Worm (Caenorhabditis elegans) whole organism, L2 larva: Measurements from ENCODE around the gene F53H2.1.

Experiments
- C34F6.9 ChIP-seq: fragments of 150-350 bp; optimal IDR thresholded peaks from 2 replicates; lab custom pipeline; 2014; ENCODE audit warnings: missing biosample characterization, missing genetic modification characterization
- F13H6.1 ChIP-seq: sonication (generic microtip); optimal IDR thresholded peaks from 2 replicates; lab custom pipeline; 2016; ENCODE audit warnings: missing genetic modification characterization, missing compliant biosample characterization
- R02D3.7 ChIP-seq: fragments of 150-350 bp; optimal IDR thresholded peaks from 2 replicates; lab custom pipeline; 2014; ENCODE audit warnings: missing biosample characterization, missing genetic modification characterization
- Y55F3AM.14 ChIP-seq: fragments of 200-800 bp; sonication (Bioruptor generic); optimal IDR thresholded peaks from 2 replicates; lab custom pipeline; 2018; ENCODE audit warnings: mild to moderate bottlenecking, missing genetic modification characterization, missing compliant biosample characterization
- ZK546.5 ChIP-seq: sonication (generic microtip); optimal IDR thresholded peaks from 2 replicates; lab custom pipeline; 2017; ENCODE audit warnings: missing biosample characterization, missing genetic modification characterization
- ama-1 ChIP-seq: fragments of 150-350 bp; optimal IDR thresholded peaks from 2 replicates; lab custom pipeline; 2018; ENCODE audit warnings: inconsistent platforms
- blmp-1 ChIP-seq: sonication (generic microtip); optimal IDR thresholded peaks from 2 replicates; lab custom pipeline; 2017; ENCODE audit warnings: missing genetic modification characterization, mild to moderate bottlenecking, missing compliant biosample characterization, antibody characterized with exemption, moderate library complexity; ENCODE audit not compliant: insufficient read depth
- ceh-16 ChIP-seq: fragments of 150-350 bp; optimal IDR thresholded peaks from 2 replicates; lab custom pipeline; 2014; ENCODE audit warnings: missing biosample characterization, missing genetic modification characterization
- ceh-82 ChIP-seq: fragments of 150-350 bp; optimal IDR thresholded peaks from 2 replicates; lab custom pipeline; 2014; ENCODE audit warnings: missing biosample characterization, missing genetic modification characterization
- crh-2 ChIP-seq: sonication (generic microtip); optimal IDR thresholded peaks from 2 replicates; lab custom pipeline; 2017; ENCODE audit warnings: missing biosample characterization, missing genetic modification characterization
- egl-27 ChIP-seq: sonication (generic microtip); optimal IDR thresholded peaks from 3 replicates; lab custom pipeline; 2017; ENCODE audit warnings: missing biosample characterization, missing genetic modification reagents, missing genetic modification characterization
- fos-1 ChIP-seq: fragments of 150-350 bp; optimal IDR thresholded peaks from 2 replicates; lab custom pipeline; 2014; ENCODE audit warnings: missing biosample characterization, missing genetic modification characterization
- gmeb-1 ChIP-seq: fragments of 150-350 bp; optimal IDR thresholded peaks from 2 replicates; lab custom pipeline; 2014; ENCODE audit warnings: missing biosample characterization, missing genetic modification characterization
- lin-11 ChIP-seq: fragments of 150-350 bp; sonication (generic microtip); optimal IDR thresholded peaks from 2 replicates; lab custom pipeline; 2014; ENCODE audit warnings: missing biosample characterization, missing genetic modification characterization, inconsistent platforms, mixed read lengths
- lin-39 ChIP-seq: fragments of 150-350 bp; optimal IDR thresholded peaks from 2 replicates; lab custom pipeline; 2014; ENCODE audit warnings: missing biosample characterization, missing genetic modification reagents, missing genetic modification characterization
- lsy-2 ChIP-seq, 2 experiments: fragments of 150-350 bp in 1 of 2; sonication (generic microtip) in 1 of 2; optimal IDR thresholded peaks; 2 replicates each; lab custom pipeline; 2014 to 2017; ENCODE audit warnings: missing biosample characterization in 2 of 2, missing genetic modification characterization in 2 of 2
- mab-5 ChIP-seq: fragments of 150-350 bp; optimal IDR thresholded peaks from 2 replicates; lab custom pipeline; 2014; ENCODE audit warnings: missing biosample characterization, missing genetic modification characterization
- mbf-1 ChIP-seq: sonication (generic microtip); optimal IDR thresholded peaks from 2 replicates; lab custom pipeline; 2017; ENCODE audit warnings: missing biosample characterization, missing genetic modification characterization
- mdl-1 ChIP-seq, 2 experiments: fragments of 150-350 bp in 1 of 2; sonication (generic microtip) in 1 of 2; optimal IDR thresholded peaks; 2 replicates each; lab custom pipeline; 2017; ENCODE audit warnings: missing biosample characterization in 2 of 2, missing genetic modification characterization in 2 of 2
- nhr-10 ChIP-seq: sonication (generic microtip); optimal IDR thresholded peaks from 2 replicates; lab custom pipeline; 2017; ENCODE audit warnings: missing biosample characterization, missing genetic modification characterization
- nhr-12 ChIP-seq: fragments of 150-350 bp; optimal IDR thresholded peaks from 2 replicates; lab custom pipeline; 2014; ENCODE audit warnings: missing biosample characterization, missing genetic modification characterization
- nhr-129 ChIP-seq: fragments of 150-350 bp; optimal IDR thresholded peaks from 2 replicates; lab custom pipeline; 2014; ENCODE audit warnings: missing biosample characterization, missing genetic modification characterization
- nhr-21 ChIP-seq: fragments of 150-350 bp; optimal IDR thresholded peaks from 2 replicates; lab custom pipeline; 2014; ENCODE audit warnings: missing biosample characterization, missing genetic modification characterization
- nhr-25 ChIP-seq: fragments of 150-350 bp; sonication (generic microtip); optimal IDR thresholded peaks from 3 replicates; lab custom pipeline; 2014; ENCODE audit warnings: missing biosample characterization, missing genetic modification characterization
- nhr-6 ChIP-seq: fragments of 150-350 bp; optimal IDR thresholded peaks from 2 replicates; lab custom pipeline; 2014; ENCODE audit warnings: missing biosample characterization, missing genetic modification characterization
- peb-1 ChIP-seq: fragments of 150-350 bp; optimal IDR thresholded peaks from 2 replicates; lab custom pipeline; 2014; ENCODE audit warnings: missing biosample characterization, missing genetic modification characterization
- sem-4 ChIP-seq: fragments of 150-350 bp; optimal IDR thresholded peaks from 2 replicates; lab custom pipeline; 2014; ENCODE audit warnings: missing biosample characterization, missing genetic modification reagents, missing genetic modification characterization
- skn-1 ChIP-seq: sonication (generic microtip); optimal IDR thresholded peaks from 2 replicates; lab custom pipeline; 2017; ENCODE audit warnings: missing biosample characterization, missing genetic modification characterization
- sma-3 ChIP-seq: sonication (generic microtip); optimal IDR thresholded peaks from 2 replicates; lab custom pipeline; 2016; ENCODE audit warnings: missing genetic modification reagents, missing genetic modification characterization, missing compliant biosample characterization
- sma-9 ChIP-seq, 2 experiments: fragments of 150-350 bp in 1 of 2; sonication (generic microtip) in 1 of 2; optimal IDR thresholded peaks; 2 replicates each; lab custom pipeline; 2014 to 2016; ENCODE audit warnings: missing genetic modification characterization in 2 of 2, mild to moderate bottlenecking in 1 of 2, missing biosample characterization in 1 of 2, missing compliant biosample characterization in 1 of 2, missing genetic modification reagents in 1 of 2, moderate library complexity in 1 of 2
- snpc-4 ChIP-seq: fragments of 150-350 bp; optimal IDR thresholded peaks from 2 replicates; lab custom pipeline; 2014; ENCODE audit warnings: missing biosample characterization, missing genetic modification characterization
- unc-55 ChIP-seq: fragments of 150-350 bp; sonication (generic microtip); optimal IDR thresholded peaks from 3 replicates; lab custom pipeline; 2014; ENCODE audit warnings: missing biosample characterization, missing genetic modification reagents, missing genetic modification characterization
- unc-62 ChIP-seq: fragments of 150-350 bp; optimal IDR thresholded peaks from 2 replicates; lab custom pipeline; 2014; ENCODE audit warnings: missing biosample characterization, missing genetic modification reagents, missing genetic modification characterization
- ztf-1 ChIP-seq: fragments of 200-800 bp; sonication (Bioruptor generic); conservative IDR thresholded peaks from 2 replicates; pipeline ENCODE4 v1.3.6; 2022; ENCODE audit warnings: missing genetic modification characterization, missing compliant biosample characterization
- ztf-11 ChIP-seq: sonication (generic microtip); optimal IDR thresholded peaks from 2 replicates; lab custom pipeline; 2017; ENCODE audit warnings: missing biosample characterization, missing genetic modification characterization
- ztf-4 ChIP-seq: fragments of 150-350 bp; optimal IDR thresholded peaks from 2 replicates; lab custom pipeline; 2014; ENCODE audit warnings: missing biosample characterization, missing genetic modification characterization

Gene F53H2.1

ce11 chrV:20409016-20409415, 21.5 kb downstream of the F53H2.1 start:
- TF ChIP-seq C34F6.9 (tag; lab: Kevin White, UChicago), result no peak
- no peak for TF ChIP-seq nhr-12 (tag; lab: Kevin White, UChicago)
- TF ChIP-seq lin-39 (tag; lab: Kevin White, UChicago), result no peak
- TF ChIP-seq Y55F3AM.14, result no peak
- TF ChIP-seq, all 48 proteins: peak for 0

- TF ChIP-seq fos-1 (tag; lab: Kevin White, UChicago) (no peak), sma-3 (no peak), mab-5 (no peak), lin-11 (tag; lab: Kevin White, UChicago) (no peak), nhr-6 (tag; lab: Kevin White, UChicago) (no peak), snpc-4 (no peak), R02D3.7 (no peak), ceh-82 (no peak), sma-9 (GFP tag; optimal IDR thresholded peaks at IDR 0.05; lab: Kevin White, UChicago) (no peak), sma-9 (tag; optimal IDR thresholded peaks at IDR 0.05; lab: Kevin White, UChicago) (no peak), nhr-129 (no peak), mdl-1 (tag; optimal IDR thresholded peaks at IDR 0.05; lab: Kevin White, UChicago) (no peak), nhr-25 (tag; lab: Kevin White, UChicago) (no peak)
Measured at ce11 chrV:20410285-20410684, 22.8 kb downstream of the F53H2.1 start.

ce11 chrV:20411659-20412058, 24.1 kb downstream of the F53H2.1 start, which contains the start of gene F53H2.3:
F53H2.3 (minus strand) TSS chrV:20411759.
- TF ChIP-seq lin-39 (tag; lab: Kevin White, UChicago) (no peak), ztf-11 (tag; lab: Kevin White, UChicago) (no peak), skn-1 (tag; lab: Kevin White, UChicago) (no peak), Y55F3AM.14 (no peak), sem-4 (tag; lab: Kevin White, UChicago) (no peak), peb-1 (tag; lab: Kevin White, UChicago) (no peak), nhr-10 (tag; lab: Kevin White, UChicago) (no peak), blmp-1 (tag; lab: Kevin White, UChicago) (no peak)

DNA sequence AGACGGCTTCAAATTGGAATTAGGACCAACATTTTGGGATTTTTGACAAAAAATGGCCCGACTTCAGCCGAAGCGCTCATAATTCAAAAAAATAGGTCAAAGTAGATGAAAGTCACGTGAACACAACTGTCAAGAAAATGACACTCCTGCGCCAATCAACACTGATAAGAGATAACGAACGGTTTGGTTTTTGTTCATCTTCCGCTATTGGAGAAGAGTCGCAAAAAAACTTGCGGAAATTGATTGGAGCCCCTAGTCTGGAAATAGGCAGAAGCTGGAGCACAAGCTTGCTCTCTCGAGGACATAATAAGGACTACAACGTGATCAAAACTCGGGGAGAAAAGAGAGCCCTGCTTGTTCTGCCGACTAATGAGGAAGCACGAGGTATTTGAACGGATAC, 24.7 kb downstream of the F53H2.1 start:
- TF ChIP-seq nhr-10 (tag; lab: Kevin White, UChicago) (no peak), sma-9 (GFP tag; optimal IDR thresholded peaks at IDR 0.05; lab: Kevin White, UChicago) (peak; percentile 72), sma-9 (tag; optimal IDR thresholded peaks at IDR 0.05; lab: Kevin White, UChicago) (no peak), fos-1 (tag; lab: Kevin White, UChicago) (peak; percentile 84), nhr-12 (tag; lab: Kevin White, UChicago) (no peak), unc-62 (GFP tag; lab: Kevin White, UChicago) (no peak), sma-3 (peak; percentile 28), nhr-21 (peak; percentile 28)

- TF ChIP-seq crh-2 (tag; lab: Kevin White, UChicago) (peak; percentile 40), ZK546.5 (tag; lab: Kevin White, UChicago) (no peak), blmp-1 (tag; lab: Kevin White, UChicago) (no peak), ztf-4 (tag; lab: Kevin White, UChicago) (no peak), egl-27 (tag; lab: Kevin White, UChicago) (no peak), lsy-2 (tag; optimal IDR thresholded peaks at IDR 0.05; lab: Kevin White, UChicago) (no peak), skn-1 (tag; lab: Kevin White, UChicago) (no peak), sma-3 (no peak), ama-1 (lab: Kevin White, UChicago) (no peak), sma-9 (GFP tag; optimal IDR thresholded peaks at IDR 0.05; lab: Kevin White, UChicago) (peak; percentile 80), sma-9 (tag; optimal IDR thresholded peaks at IDR 0.05; lab: Kevin White, UChicago) (no peak), F13H6.1 (tag; lab: Kevin White, UChicago) (peak; percentile 28), lin-39 (tag; lab: Kevin White, UChicago) (no peak), fos-1 (tag; lab: Kevin White, UChicago) (peak; percentile 95), lin-11 (tag; lab: Kevin White, UChicago) (no peak), mdl-1 (tag; optimal IDR thresholded peaks at IDR 0.05; lab: Kevin White, UChicago) (peak in 1 of 2 experiments; percentile 0), ceh-16 (tag; lab: Kevin White, UChicago) (no peak), ztf-1 (GFP tag; lab: Robert Waterston, UW) (no peak), nhr-129 (peak; percentile 37), unc-55 (GFP tag; lab: Kevin White, UChicago) (no peak), gmeb-1 (peak; percentile 43), nhr-21 (peak; percentile 28), mbf-1 (tag; lab: Kevin White, UChicago) (no peak)
Measured at ce11 chrV:20413426-20413825, 25.9 kb downstream of the F53H2.1 start.
